Fruit fly (Drosophila melanogaster): Measurements from ENCODE around the gene CG7512.

DNA sequence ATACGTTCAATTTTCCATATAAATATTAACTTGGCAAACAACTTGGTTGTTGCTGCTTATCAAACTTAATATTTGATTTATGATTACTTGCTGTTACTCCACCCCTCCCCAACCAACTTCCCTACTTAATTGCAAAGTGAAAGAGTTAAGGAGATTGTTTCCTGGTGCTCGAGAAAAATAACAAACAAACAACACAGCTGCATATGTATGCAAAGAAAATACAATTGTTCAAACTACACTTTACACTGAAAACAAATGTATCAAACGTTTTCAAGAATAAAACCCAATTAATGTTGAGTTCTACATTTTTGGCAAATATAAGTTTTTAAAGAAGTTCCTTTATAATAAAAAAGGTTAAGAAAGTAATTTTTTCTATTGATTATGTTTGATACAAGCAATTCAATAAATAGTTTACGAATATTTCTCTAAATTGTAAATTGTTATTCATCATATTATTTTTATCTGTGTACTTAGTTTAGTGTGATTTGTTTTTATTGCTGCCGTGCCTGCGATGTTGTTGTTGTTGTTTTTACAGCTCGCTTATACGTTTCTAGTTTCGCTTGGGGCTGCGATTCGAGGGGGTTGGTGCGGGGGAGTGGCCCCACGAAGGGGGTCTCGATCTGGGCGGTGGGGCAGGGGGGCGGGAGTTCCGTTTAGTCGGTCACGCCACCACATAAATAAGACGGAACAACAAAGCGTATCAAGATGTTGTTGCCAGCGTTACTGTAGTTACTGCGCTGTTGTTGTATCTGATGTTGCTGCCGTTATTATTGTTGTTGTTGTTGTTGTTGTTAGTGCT, 42.4 kb downstream of the CG7512 start:
- TF ChIP-seq CG15336 (GFP tag; IDR thresholded peaks at IDR 0.05): peak; percentile 91
- TF ChIP-seq Sox102F (GFP tag; optimal IDR thresholded peaks at IDR 0.05): no peak
- TF ChIP-seq Ets96B (tag; optimal IDR thresholded peaks at IDR 0.05): peak; percentile 64
- no peak for TF ChIP-seq Hr39 (GFP tag; optimal IDR thresholded peaks at IDR 0.05)
- TF ChIP-seq cyc (GFP tag; optimal IDR thresholded peaks at IDR 0.05): no peak
- peak; percentile 17 for TF ChIP-seq CG7368 (GFP tag; optimal IDR thresholded peaks at IDR 0.05)
- peak; percentile 65 to 91 for TF ChIP-seq ss (GFP tag; optimal IDR thresholded peaks at IDR 0.05)
- TF ChIP-seq svp (GFP tag): no peak
- TF ChIP-seq CG6163 (GFP tag; IDR thresholded peaks at IDR 0.05): 0 out of 3 replicates have a peak, but pooled peaks have one; percentile 11
- TF ChIP-seq CG10669 (GFP tag; optimal IDR thresholded peaks at IDR 0.05): peak; percentile 53
- peak; percentile 88 for TF ChIP-seq Eip78C (GFP tag)
- TF ChIP-seq OdsH (GFP tag; optimal IDR thresholded peaks at IDR 0.05): peak; percentile 59

All from whole organism, prepupa.